Worm (Caenorhabditis elegans) whole organism, L3 larva: ENCODE measurements around the gene lpl-1.

Experiments
- ZK546.5 ChIP-seq: sonication (generic microtip); optimal IDR thresholded peaks from 2 replicates; lab custom pipeline; 2017; ENCODE audit warnings: missing biosample characterization, missing genetic modification characterization
- egl-27 ChIP-seq: sonication (generic microtip); optimal IDR thresholded peaks from 4 replicates; lab custom pipeline; 2017; ENCODE audit warnings: missing biosample characterization, missing genetic modification reagents, missing genetic modification characterization
- egl-5 ChIP-seq: fragments of 150-350 bp; optimal IDR thresholded peaks from 2 replicates; lab custom pipeline; 2017; ENCODE audit warnings: missing biosample characterization, missing genetic modification reagents, missing genetic modification characterization, inconsistent platforms
- fkh-10 ChIP-seq: sonication (generic microtip); optimal IDR thresholded peaks from 2 replicates; lab custom pipeline; 2017; ENCODE audit warnings: missing biosample characterization, missing genetic modification reagents, missing genetic modification characterization
- skn-1 ChIP-seq: fragments of 150-350 bp; optimal IDR thresholded peaks from 2 replicates; lab custom pipeline; 2014; ENCODE audit warnings: missing biosample characterization, missing genetic modification characterization

- TF ChIP-seq egl-27 (tag; lab: Kevin White, UChicago) (no peak), ZK546.5 (tag; lab: Kevin White, UChicago) (no peak), skn-1 (tag; lab: Kevin White, UChicago) (no peak), egl-5 (tag; lab: Kevin White, UChicago) (no peak), fkh-10 (peak; percentile 71)
Observed at ce11 chrIV:9074244-9074723, 19.5 kb downstream of the lpl-1 start, which contains the start of gene mppb-1.
